Worm (Caenorhabditis elegans): ENCODE measurements around the gene Y39G8B.2.

- TF ChIP-seq unc-62 (GFP tag; optimal IDR thresholded peaks at IDR 0.05 in 1 of 2) (no peak), unc-62 (tag; optimal IDR thresholded peaks at IDR 0.05) (no peak), pqm-1 (tag; optimal IDR thresholded peaks at IDR 0.05) (no peak), lin-39 (tag; optimal IDR thresholded peaks at IDR 0.05) (no peak), nhr-28 (tag; optimal IDR thresholded peaks at IDR 0.05) (no peak), lir-3 (tag; optimal IDR thresholded peaks at IDR 0.05) (no peak), F37D6.2 (tag; optimal IDR thresholded peaks at IDR 0.05) (no peak), lsy-2 (tag; optimal IDR thresholded peaks at IDR 0.05) (no peak), aly-2 (tag; optimal IDR thresholded peaks at IDR 0.05) (no peak), nhr-237 (tag; optimal IDR thresholded peaks at IDR 0.05) (no peak), ama-1 (optimal IDR thresholded peaks at IDR 0.05) (no peak), sdz-12 (GFP tag; optimal IDR thresholded peaks at IDR 0.05) (no peak), nhr-11 (tag; optimal IDR thresholded peaks at IDR 0.05) (no peak)
Observed at ce11 chrII:13931944-13932343, 44.1 kb downstream of the Y39G8B.2 start, which contains the start of gene hot-3.
